Fruit fly (Drosophila melanogaster): ENCODE measurements around the gene Ciz1.

Gene Ciz1

dm6 chr3L:9898355-9898754 is 33.9 kb downstream of the Ciz1 start, which contains the start of the genes CG6707 and CG46387:
TSS of gene CG6707 (minus strand) at chr3L:9898575.
TSS of gene CG46387 (plus strand) at chr3L:9898626.
- no peak for TF ChIP-seq Myc (optimal IDR thresholded peaks at IDR 0.05)
- no peak for TF ChIP-seq insv (optimal IDR thresholded peaks at IDR 0.05)
- no peak for TF ChIP-seq ttk (optimal IDR thresholded peaks at IDR 0.05)
- no peak for TF ChIP-seq h (optimal IDR thresholded peaks at IDR 0.05)
- TF ChIP-seq Sin3A (optimal IDR thresholded peaks at IDR 0.05): no peak
- TF ChIP-seq psq (optimal IDR thresholded peaks at IDR 0.05): no peak

- TF ChIP-seq Myc (optimal IDR thresholded peaks at IDR 0.05): no peak
- no peak for TF ChIP-seq insv (optimal IDR thresholded peaks at IDR 0.05)
- TF ChIP-seq Sin3A (optimal IDR thresholded peaks at IDR 0.05): no peak
- no peak for TF ChIP-seq h (optimal IDR thresholded peaks at IDR 0.05)
- TF ChIP-seq psq (optimal IDR thresholded peaks at IDR 0.05): no peak
- TF ChIP-seq ttk (optimal IDR thresholded peaks at IDR 0.05): no peak
Measured at dm6 chr3L:9899046-9899659, 34.7 kb downstream of the Ciz1 start, which contains the start of gene nudE. TSS of gene nudE (plus strand) at chr3L:9899241.

dm6 chr3L:9904988-9905387 is 40.5 kb downstream of the Ciz1 start:
- TF ChIP-seq Myc (optimal IDR thresholded peaks at IDR 0.05): no peak
- no peak for TF ChIP-seq Sin3A (optimal IDR thresholded peaks at IDR 0.05)
- no peak for TF ChIP-seq insv (optimal IDR thresholded peaks at IDR 0.05)
- TF ChIP-seq h (optimal IDR thresholded peaks at IDR 0.05): no peak
- TF ChIP-seq psq (optimal IDR thresholded peaks at IDR 0.05): no peak
- no peak for TF ChIP-seq ttk (optimal IDR thresholded peaks at IDR 0.05)

dm6 chr3L:9907719-9908170 is 43.3 kb downstream of the Ciz1 start, which contains the start of gene bma:
TSS of gene bma (plus strand) at chr3L:9908120.
- TF ChIP-seq ttk (optimal IDR thresholded peaks at IDR 0.05): no peak
- TF ChIP-seq Sin3A (optimal IDR thresholded peaks at IDR 0.05): no peak
- no peak for TF ChIP-seq h (optimal IDR thresholded peaks at IDR 0.05)
- TF ChIP-seq insv (optimal IDR thresholded peaks at IDR 0.05): no peak
- TF ChIP-seq Myc (optimal IDR thresholded peaks at IDR 0.05): no peak
- no peak for TF ChIP-seq psq (optimal IDR thresholded peaks at IDR 0.05)
